Fruit fly (Drosophila melanogaster): Measurements from ENCODE around the gene Sap-r.

The Sap-r gene

DNA sequence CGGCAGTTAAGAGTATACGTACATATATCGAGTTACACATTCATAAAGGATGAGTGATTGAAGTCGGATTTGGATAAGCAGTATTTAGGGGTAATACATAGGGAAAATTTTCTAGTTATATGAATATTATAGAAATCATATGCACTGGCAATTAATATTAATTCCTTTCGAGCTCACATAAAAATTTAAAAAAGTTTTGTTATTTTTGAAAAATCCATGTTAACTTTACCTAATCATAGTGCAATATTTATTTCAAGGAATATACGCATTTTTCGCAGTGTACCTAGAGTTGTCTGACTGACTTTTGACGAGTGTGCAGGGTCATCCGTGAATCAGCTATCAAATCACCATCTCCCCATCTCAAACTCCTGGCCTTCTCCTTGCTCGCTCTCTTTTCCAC, 24.4 kb downstream of the Sap-r start:
- no peak for TF ChIP-seq topi (GFP tag; optimal IDR thresholded peaks at IDR 0.05)
- TF ChIP-seq pdm3 (GFP tag; optimal IDR thresholded peaks at IDR 0.05), result peak; percentile 26
- TF ChIP-seq CG16779 (tag; optimal IDR thresholded peaks at IDR 0.05), result no peak
- no peak for TF ChIP-seq CG6854 (GFP tag; optimal IDR thresholded peaks at IDR 0.05)
- TF ChIP-seq Lpt (GFP tag; optimal IDR thresholded peaks at IDR 0.05), result no peak
- TF ChIP-seq dsx (GFP tag; optimal IDR thresholded peaks at IDR 0.05; ENCODE audit: poor library complexity, severe bottlenecking), result peak; percentile 11
- TF ChIP-seq CG3032 (tag; optimal IDR thresholded peaks at IDR 0.05), result peak; percentile 34
- peak; percentile 40 for TF ChIP-seq CG4318 (GFP tag; optimal IDR thresholded peaks at IDR 0.05)
- TF ChIP-seq Sox15 (GFP tag; optimal IDR thresholded peaks at IDR 0.05), result peak; percentile 15
- TF ChIP-seq eg (GFP tag; IDR thresholded peaks at IDR 0.05), result no peak
- no peak for TF ChIP-seq Smox (GFP tag; optimal IDR thresholded peaks at IDR 0.05)
- TF ChIP-seq CG3919 (GFP tag; optimal IDR thresholded peaks at IDR 0.05), result peak; percentile 33
- no peak for TF ChIP-seq Hr38 (GFP tag; optimal IDR thresholded peaks at IDR 0.05)
- no peak for TF ChIP-seq CG6163 (GFP tag; IDR thresholded peaks at IDR 0.05)
- no peak for TF ChIP-seq CG9139 (GFP tag; optimal IDR thresholded peaks at IDR 0.05)
- no peak for TF ChIP-seq fd85E (GFP tag; optimal IDR thresholded peaks at IDR 0.05)
- peak; percentile 5 for TF ChIP-seq CG34406 (GFP tag; optimal IDR thresholded peaks at IDR 0.05)
- TF ChIP-seq esn (GFP tag; optimal IDR thresholded peaks at IDR 0.05), result no peak
- TF ChIP-seq ss (GFP tag; optimal IDR thresholded peaks at IDR 0.05), result peak in 1 of 2 experiments; percentile 58
- no peak for TF ChIP-seq cyc (GFP tag; optimal IDR thresholded peaks at IDR 0.05)
- no peak for TF ChIP-seq lz (GFP tag; optimal IDR thresholded peaks at IDR 0.05)
- peak; percentile 21 for TF ChIP-seq CG6808 (GFP tag; optimal IDR thresholded peaks at IDR 0.05)
- TF ChIP-seq fd59A (GFP tag; optimal IDR thresholded peaks at IDR 0.05), result peak; percentile 40
- peak; percentile 36 for TF ChIP-seq svp (GFP tag)
- peak; percentile 17 for TF ChIP-seq achi (GFP tag; optimal IDR thresholded peaks at IDR 0.05)
- peak; percentile 9 for TF ChIP-seq dac (GFP tag; optimal IDR thresholded peaks at IDR 0.05)
- no peak for TF ChIP-seq CG1621 (tag; optimal IDR thresholded peaks at IDR 0.05)
- no peak for TF ChIP-seq fkh (GFP tag; optimal IDR thresholded peaks at IDR 0.05)
- peak; percentile 34 for TF ChIP-seq Hr4 (GFP tag; optimal IDR thresholded peaks at IDR 0.05)
- TF ChIP-seq Eip93F (GFP tag; optimal IDR thresholded peaks at IDR 0.05), result no peak
- peak; percentile 54 for TF ChIP-seq Ets96B (tag; optimal IDR thresholded peaks at IDR 0.05)
- no peak for TF ChIP-seq Sox102F (GFP tag; optimal IDR thresholded peaks at IDR 0.05)
- TF ChIP-seq CG10669 (GFP tag; optimal IDR thresholded peaks at IDR 0.05), result peak; percentile 45
- peak; percentile 35 for TF ChIP-seq CG8632 (GFP tag; optimal IDR thresholded peaks at IDR 0.05)
- peak; percentile 5 for TF ChIP-seq Sox14 (GFP tag; optimal IDR thresholded peaks at IDR 0.05)
- TF ChIP-seq CG8319 (GFP tag; optimal IDR thresholded peaks at IDR 0.05), result no peak
- no peak for TF ChIP-seq Blimp-1 (GFP tag; optimal IDR thresholded peaks at IDR 0.05)
- TF ChIP-seq acj6 (GFP tag; optimal IDR thresholded peaks at IDR 0.05), result peak; percentile 7
- TF ChIP-seq spab (GFP tag; optimal IDR thresholded peaks at IDR 0.05), result peak; percentile 36
- TF ChIP-seq CG6792 (GFP tag; optimal IDR thresholded peaks at IDR 0.05), result peak; percentile 0
- no peak for TF ChIP-seq CG15336 (GFP tag; IDR thresholded peaks at IDR 0.05)
- peak; percentile 26 for TF ChIP-seq CG6276 (GFP tag; optimal IDR thresholded peaks at IDR 0.05)
- no peak for TF ChIP-seq CG11902 (GFP tag; optimal IDR thresholded peaks at IDR 0.05)
- no peak for TF ChIP-seq Eip75B (GFP tag; optimal IDR thresholded peaks at IDR 0.05)
- TF ChIP-seq net (GFP tag; optimal IDR thresholded peaks at IDR 0.05), result peak; percentile 25
- peak; percentile 28; the same call in 1 of the 3 replicates for TF ChIP-seq CG8119 (GFP tag; IDR thresholded peaks at IDR 0.05)
- no peak for TF ChIP-seq Hr39 (GFP tag; optimal IDR thresholded peaks at IDR 0.05)
- TF ChIP-seq vri (GFP tag; optimal IDR thresholded peaks at IDR 0.05), result no peak
- TF ChIP-seq OdsH (GFP tag; optimal IDR thresholded peaks at IDR 0.05), result peak; percentile 56
- TF ChIP-seq Eip78C (GFP tag), result peak; percentile 87
- no peak for TF ChIP-seq CG31627 (GFP tag; optimal IDR thresholded peaks at IDR 0.05)
- peak; percentile 72 for TF ChIP-seq CG32006 (GFP tag; optimal IDR thresholded peaks at IDR 0.05)
- peak; percentile 45 for TF ChIP-seq CG10631 (GFP tag; optimal IDR thresholded peaks at IDR 0.05)

All from whole organism, prepupa.